Fruit fly (Drosophila melanogaster) whole organism, embryonic: ENCODE measurements around the gene LPCAT.
A peak's percentile ranks its signal among the peaks of the same experiment; 100 is the strongest.

ENCODE experiments used
- Antp ChIP-seq: fragments of 200-800 bp; sonication (Bioruptor generic); optimal IDR thresholded peaks from 3 replicates; lab custom pipeline; 2016; ENCODE audit warnings: missing biosample characterization, missing genetic modification characterization
- CG10274 ChIP-seq: fragments of 200-800 bp; sonication (Bioruptor generic); optimal IDR thresholded peaks from 3 replicates; lab custom pipeline; 2017; ENCODE audit warnings: missing biosample characterization, mild to moderate bottlenecking, missing genetic modification characterization
- CG11398 ChIP-seq: fragments of 200-800 bp; sonication (Bioruptor generic); optimal IDR thresholded peaks from 2 replicates; lab custom pipeline; 2016; ENCODE audit warnings: missing biosample characterization, missing genetic modification characterization
- CG13287 ChIP-seq: fragments of 200-800 bp; sonication (Bioruptor generic); IDR thresholded peaks from 2 replicates; pipeline ENCODE4 v1.3.6; 2022; ENCODE audit warnings: missing biosample characterization, missing genetic modification characterization; ENCODE audit not compliant: partially characterized antibody
- CG14965 ChIP-seq: fragments of 200-800 bp; sonication (Bioruptor generic); optimal IDR thresholded peaks from 2 replicates; lab custom pipeline; 2016; ENCODE audit warnings: missing biosample characterization, missing genetic modification characterization, borderline replicate concordance
- CG15073 ChIP-seq: fragments of 200-800 bp; sonication (Bioruptor generic); optimal IDR thresholded peaks from 2 replicates; lab custom pipeline; 2016; ENCODE audit warnings: missing biosample characterization, missing genetic modification characterization
- CG31441 ChIP-seq: fragments of 200-800 bp; sonication (Bioruptor generic); IDR thresholded peaks from 2 replicates; pipeline ENCODE4 v1.3.6; 2022; ENCODE audit warnings: missing biosample characterization, missing genetic modification characterization
- CG3163 ChIP-seq: fragments of 200-800 bp; sonication (Bioruptor generic); optimal IDR thresholded peaks from 3 replicates; lab custom pipeline; 2016; ENCODE audit warnings: missing biosample characterization, missing genetic modification characterization
- CG3726 ChIP-seq: fragments of 200-800 bp; sonication (Bioruptor generic); IDR thresholded peaks from 3 replicates; pipeline ENCODE4, ENCODE4 v1.3.6; 2022; ENCODE audit warnings: missing biosample characterization, missing genetic modification characterization
- CG4282 ChIP-seq: fragments of 200-800 bp; sonication (Bioruptor generic); optimal IDR thresholded peaks from 2 replicates; lab custom pipeline; 2016; ENCODE audit warnings: missing biosample characterization, missing genetic modification characterization
- CG4617 ChIP-seq: fragments of 200-800 bp; sonication (Bioruptor generic); optimal IDR thresholded peaks from 3 replicates; lab custom pipeline; 2016; ENCODE audit warnings: missing biosample characterization, missing genetic modification characterization, borderline replicate concordance
- CG4707 ChIP-seq: fragments of 200-800 bp; sonication (Bioruptor generic); optimal IDR thresholded peaks from 2 replicates; lab custom pipeline; 2018; ENCODE audit warnings: missing biosample characterization, mild to moderate bottlenecking, missing genetic modification characterization, moderate library complexity
- CG6813 ChIP-seq: fragments of 200-800 bp; sonication (Bioruptor generic); optimal IDR thresholded peaks from 2 replicates; lab custom pipeline; 2017; ENCODE audit warnings: missing biosample characterization, missing genetic modification characterization, mild to moderate bottlenecking, moderate library complexity, missing genetic modification reagents
- CG7786 ChIP-seq: fragments of 200-800 bp; sonication (Bioruptor generic); optimal IDR thresholded peaks from 2 replicates; lab custom pipeline; 2016; ENCODE audit warnings: missing biosample characterization, missing genetic modification characterization
- CG7987 ChIP-seq: fragments of 200-800 bp; sonication (Bioruptor generic); optimal IDR thresholded peaks from 2 replicates; lab custom pipeline; 2018; ENCODE audit warnings: missing biosample characterization, mild to moderate bottlenecking, missing genetic modification characterization, moderate library complexity
- CG8290 ChIP-seq, 3 experiments: fragments of 200-800 bp; sonication (Bioruptor generic); optimal IDR thresholded peaks; 2 replicates each; lab custom pipeline; 2016 to 2019; ENCODE audit warnings: missing biosample characterization in 3 of 3, missing genetic modification characterization in 3 of 3, mild to moderate bottlenecking in 2 of 3, moderate library complexity in 1 of 3
- CG9797 ChIP-seq: fragments of 200-800 bp; sonication (Bioruptor generic); optimal IDR thresholded peaks from 3 replicates; lab custom pipeline; 2018; ENCODE audit warnings: missing biosample characterization, mild to moderate bottlenecking, missing genetic modification characterization
- CG9932 ChIP-seq: fragments of 200-800 bp; sonication (Bioruptor generic); IDR thresholded peaks from 2 replicates; pipeline ENCODE4 v1.3.6; 2022; ENCODE audit warnings: missing biosample characterization, missing genetic modification characterization
- CHES-1-like ChIP-seq: fragments of 200-800 bp; sonication (Bioruptor generic); optimal IDR thresholded peaks from 2 replicates; lab custom pipeline; 2016; ENCODE audit warnings: missing biosample characterization, missing genetic modification characterization
- Camta ChIP-seq: fragments of 200-800 bp; sonication (Bioruptor generic); optimal IDR thresholded peaks from 2 replicates; lab custom pipeline; 2016; ENCODE audit warnings: missing biosample characterization, missing genetic modification characterization
- D ChIP-seq, 2 experiments: fragments of 200-800 bp in 1 of 2; fragments of >200 bp in 1 of 2; sonication (Bioruptor generic) in 1 of 2; optimal IDR thresholded peaks; 2 replicates in 1 of 2; 3 replicates in 1 of 2; lab custom pipeline; 2017; ENCODE audit warnings: mild to moderate bottlenecking in 1 of 2, missing biosample characterization in 1 of 2, missing genetic modification characterization in 1 of 2, missing genetic modification reagents in 1 of 2
- D19A ChIP-seq: fragments of 200-800 bp; optimal IDR thresholded peaks from 3 replicates; lab custom pipeline; 2019; ENCODE audit warnings: missing biosample characterization, mild to moderate bottlenecking, missing genetic modification characterization, moderate library complexity
- Deaf1 ChIP-seq: fragments of 200-800 bp; optimal IDR thresholded peaks from 3 replicates; lab custom pipeline; 2019; ENCODE audit warnings: missing biosample characterization, mild to moderate bottlenecking, missing genetic modification characterization, moderate library complexity
- Dll ChIP-seq: fragments of 200-800 bp; sonication (Bioruptor generic); IDR thresholded peaks from 4 replicates; pipeline ENCODE4 v1.3.6; 2022; ENCODE audit warnings: missing biosample characterization, missing genetic modification characterization; ENCODE audit not compliant: partially characterized antibody
- Drgx ChIP-seq: fragments of 200-800 bp; sonication (Bioruptor generic); IDR thresholded peaks from 2 replicates; pipeline ENCODE4 v1.3.6; 2022; ENCODE audit warnings: missing biosample characterization, missing genetic modification characterization
- E2f1 ChIP-seq: fragments of 200-800 bp; sonication (Bioruptor generic); IDR thresholded peaks from 2 replicates; pipeline ENCODE4 v1.3.6; 2022; ENCODE audit warnings: missing biosample characterization, missing genetic modification characterization
- E2f2 ChIP-seq: fragments of 200-800 bp; sonication (Bioruptor generic); IDR thresholded peaks from 2 replicates; pipeline ENCODE4 v1.3.6; 2022; ENCODE audit warnings: missing biosample characterization, missing genetic modification characterization
- Fer1 ChIP-seq: fragments of 200-800 bp; sonication (Bioruptor generic); optimal IDR thresholded peaks from 2 replicates; lab custom pipeline; 2017; ENCODE audit warnings: missing biosample characterization, mild to moderate bottlenecking, missing genetic modification characterization
- Lim3 ChIP-seq: fragments of 200-800 bp; sonication (Bioruptor generic); IDR thresholded peaks from 2 replicates; pipeline ENCODE4 v1.3.6; 2022; ENCODE audit warnings: missing biosample characterization, missing genetic modification characterization
- Lpt ChIP-seq: fragments of >200 bp; optimal IDR thresholded peaks from 2 replicates; lab custom pipeline; 2018; ENCODE audit warnings: missing biosample characterization, missing genetic modification characterization
- MTF-1 ChIP-seq: fragments of 200-800 bp; sonication (Bioruptor generic); optimal IDR thresholded peaks from 2 replicates; lab custom pipeline; 2018; ENCODE audit warnings: missing biosample characterization, mild to moderate bottlenecking, missing genetic modification characterization, borderline replicate concordance
- Meics ChIP-seq: fragments of 200-800 bp; sonication (Bioruptor generic); optimal IDR thresholded peaks from 2 replicates; lab custom pipeline; 2017; ENCODE audit warnings: missing biosample characterization, mild to moderate bottlenecking, missing genetic modification characterization
- Nf-YB ChIP-seq: fragments of 200-800 bp; sonication (Bioruptor generic); optimal IDR thresholded peaks from 3 replicates; lab custom pipeline; 2019; ENCODE audit warnings: missing biosample characterization, mild to moderate bottlenecking, missing genetic modification characterization, moderate library complexity
- Sry-β ChIP-seq: fragments of 200-800 bp; sonication (Bioruptor generic); optimal IDR thresholded peaks from 2 replicates; lab custom pipeline; 2018; ENCODE audit warnings: missing biosample characterization, mild to moderate bottlenecking, missing genetic modification characterization, moderate library complexity
- Tbp ChIP-seq: fragments of >200 bp; optimal IDR thresholded peaks from 2 replicates; lab custom pipeline; 2018; ENCODE audit warnings: missing biosample characterization, missing genetic modification characterization
- Usf ChIP-seq: fragments of 200-800 bp; sonication (Bioruptor generic); optimal IDR thresholded peaks from 2 replicates; lab custom pipeline; 2017; ENCODE audit warnings: missing genotype, missing biosample characterization, missing genetic modification characterization
- chinmo ChIP-seq: fragments of 200-800 bp; sonication (Bioruptor generic); IDR thresholded peaks from 4 replicates; pipeline ENCODE4 v1.3.6; 2022; ENCODE audit warnings: missing biosample characterization, missing genetic modification characterization; ENCODE audit not compliant: partially characterized antibody
- emc ChIP-seq: fragments of 200-800 bp; sonication (Bioruptor generic); optimal IDR thresholded peaks from 2 replicates; lab custom pipeline; 2016; ENCODE audit warnings: missing biosample characterization, missing genetic modification characterization
- exex ChIP-seq: fragments of 200-800 bp; sonication (Bioruptor generic); optimal IDR thresholded peaks from 4 replicates; lab custom pipeline; 2018; ENCODE audit warnings: missing biosample characterization, mild to moderate bottlenecking, missing genetic modification characterization, moderate library complexity
- ftz-f1 ChIP-seq: fragments of 200-800 bp; sonication (Bioruptor generic); optimal IDR thresholded peaks from 2 replicates; lab custom pipeline; 2016; ENCODE audit warnings: missing biosample characterization, missing genetic modification characterization
- gro ChIP-seq: fragments of 200-800 bp; sonication (Bioruptor generic); optimal IDR thresholded peaks from 2 replicates; lab custom pipeline; 2016; ENCODE audit warnings: missing biosample characterization, missing genetic modification characterization
- gsb-n ChIP-seq: fragments of 200-800 bp; sonication (Bioruptor generic); optimal IDR thresholded peaks from 3 replicates; lab custom pipeline; 2018; ENCODE audit warnings: missing biosample characterization, mild to moderate bottlenecking, missing genetic modification characterization
- knrl ChIP-seq: fragments of 200-800 bp; sonication (Bioruptor generic); IDR thresholded peaks from 3 replicates; pipeline ENCODE4 v1.3.6; 2022; ENCODE audit warnings: missing biosample characterization, missing genetic modification characterization; ENCODE audit not compliant: partially characterized antibody
- nau ChIP-seq: fragments of 200-800 bp; sonication (Bioruptor generic); optimal IDR thresholded peaks from 3 replicates; lab custom pipeline; 2017; ENCODE audit warnings: missing biosample characterization, mild to moderate bottlenecking, missing genetic modification characterization, missing genetic modification reagents
- p53 ChIP-seq: fragments of 200-800 bp; sonication (Bioruptor generic); optimal IDR thresholded peaks from 2 replicates; lab custom pipeline; 2016; ENCODE audit warnings: missing biosample characterization, missing genetic modification characterization
- sens ChIP-seq: fragments of 200-800 bp; sonication (Bioruptor generic); peaks from one replicate; lab custom pipeline; 2016; ENCODE audit warnings: missing biosample characterization, missing genetic modification characterization
- shn ChIP-seq: fragments of 200-800 bp; sonication (Bioruptor generic); optimal IDR thresholded peaks from 3 replicates; lab custom pipeline; 2016; ENCODE audit warnings: missing biosample characterization, missing genetic modification characterization
- stwl ChIP-seq: fragments of 200-800 bp; sonication (Bioruptor generic); optimal IDR thresholded peaks from 3 replicates; lab custom pipeline; 2018; ENCODE audit warnings: missing biosample characterization, mild to moderate bottlenecking, missing genetic modification characterization, moderate library complexity
- tgo ChIP-seq: fragments of 200-800 bp; sonication (Bioruptor generic); IDR thresholded peaks from 3 replicates; pipeline ENCODE4 v1.3.6; 2022; ENCODE audit warnings: missing biosample characterization, missing genetic modification characterization
- tna ChIP-seq: fragments of 200-800 bp; sonication (Bioruptor generic); IDR thresholded peaks from 2 replicates; pipeline ENCODE4 v1.3.6; 2022; ENCODE audit warnings: missing biosample characterization, missing genetic modification characterization; ENCODE audit not compliant: partially characterized antibody

Gene LPCAT

DNA sequence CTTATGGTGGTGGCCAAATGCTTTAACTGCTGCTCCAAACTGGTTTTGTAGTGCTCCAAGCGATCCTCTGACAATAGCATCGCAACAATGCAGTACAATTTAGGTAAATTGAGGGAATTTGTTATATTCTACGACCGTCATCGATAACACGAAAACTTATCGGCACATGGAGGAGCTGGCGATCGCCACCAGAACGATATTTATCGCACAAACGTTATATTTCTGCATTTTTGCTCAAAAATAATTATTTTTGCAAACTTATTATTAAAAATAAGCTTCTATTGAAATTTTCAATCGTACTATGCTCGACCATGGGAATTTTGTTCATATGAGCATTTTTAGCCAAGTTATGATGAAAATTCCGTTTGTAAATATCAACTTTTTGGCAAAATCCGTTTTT lies 23.4 kb downstream of the LPCAT start, which contains the start of gene CG15317 (continued):
- TF ChIP-seq CG3726 (GFP tag; lab: Robert Waterston, UW) = no peak
- 0 out of 2 replicates have a peak, but pooled peaks have one; percentile 20 for TF ChIP-seq E2f2 (GFP tag; lab: Robert Waterston, UW)
- TF ChIP-seq Meics (GFP tag; lab: Kevin White, UChicago) = no peak
- no peak for TF ChIP-seq CG3163 (GFP tag; lab: Kevin White, UChicago)
- no peak for TF ChIP-seq CG7987 (GFP tag; lab: Kevin White, UChicago)
- TF ChIP-seq CG31441 = no peak
- no peak for TF ChIP-seq CG9797 (GFP tag; lab: Kevin White, UChicago)
- TF ChIP-seq MTF-1 (GFP tag; lab: Kevin White, UChicago) = no peak
- peak; percentile 59 for TF ChIP-seq CG9932 (GFP tag; lab: Robert Waterston, UW)
- peak; percentile 45 for TF ChIP-seq stwl (tag; lab: Kevin White, UChicago)
- TF ChIP-seq Nf-YB (GFP tag; lab: Kevin White, UChicago) = no peak
- TF ChIP-seq shn (GFP tag; lab: Kevin White, UChicago) = no peak
- no peak for TF ChIP-seq CHES-1-like (GFP tag; lab: Kevin White, UChicago)
- TF ChIP-seq CG4617 (GFP tag; lab: Kevin White, UChicago) = no peak
- no peak for TF ChIP-seq CG6813 (GFP tag; lab: Kevin White, UChicago)
- TF ChIP-seq tgo (GFP tag; lab: Robert Waterston, UW) = no peak
- TF ChIP-seq E2f1 (GFP tag; lab: Robert Waterston, UW) = no peak
- TF ChIP-seq Deaf1 (tag; lab: Kevin White, UChicago) = no peak
- no peak for TF ChIP-seq CG7786 (GFP tag; lab: Kevin White, UChicago)
- TF ChIP-seq Tbp (GFP tag; lab: Kevin White, UChicago) = no peak
- TF ChIP-seq gsb-n (tag; lab: Kevin White, UChicago) = no peak
- no peak for TF ChIP-seq Sry-β (GFP tag; lab: Kevin White, UChicago)
- no peak for TF ChIP-seq ftz-f1 (GFP tag; lab: Kevin White, UChicago)
- peak; percentile 79 for TF ChIP-seq Dll (GFP tag; lab: Robert Waterston, UW)
- TF ChIP-seq sens = peak; percentile 62
- TF ChIP-seq CG10274 (GFP tag; lab: Kevin White, UChicago) = no peak
- no peak for TF ChIP-seq D19A (tag; lab: Kevin White, UChicago)
- no peak for TF ChIP-seq CG4282 (GFP tag; lab: Kevin White, UChicago)
- no peak for TF ChIP-seq CG14965
- no peak for TF ChIP-seq gro (GFP tag; lab: Kevin White, UChicago)
- no peak for TF ChIP-seq Drgx (GFP tag; lab: Robert Waterston, UW)
- no peak for TF ChIP-seq CG15073 (GFP tag; lab: Kevin White, UChicago)
- TF ChIP-seq exex (tag; lab: Kevin White, UChicago) = no peak
- TF ChIP-seq Fer1 = no peak
- TF ChIP-seq CG13287 (GFP tag; lab: Robert Waterston, UW) = peak; percentile 83
- no peak for TF ChIP-seq D (optimal IDR thresholded peaks at IDR 0.05; lab: Kevin White, UChicago)
- TF ChIP-seq D (GFP tag; optimal IDR thresholded peaks at IDR 0.05; lab: Kevin White, UChicago) = no peak
- TF ChIP-seq knrl (GFP tag; lab: Robert Waterston, UW) = peak; percentile 70; the same call in 2 of the 3 replicates
- no peak for TF ChIP-seq Camta (GFP tag; lab: Kevin White, UChicago)
- no peak for TF ChIP-seq p53 (GFP tag; lab: Kevin White, UChicago)
- TF ChIP-seq emc (GFP tag; lab: Kevin White, UChicago) = no peak
- TF ChIP-seq nau = no peak
- no peak for TF ChIP-seq CG8290 (GFP tag; optimal IDR thresholded peaks at IDR 0.05; lab: Kevin White, UChicago)
- no peak for TF ChIP-seq CG8290 (tag; optimal IDR thresholded peaks at IDR 0.05; lab: Kevin White, UChicago)
- TF ChIP-seq CG11398 (GFP tag; lab: Kevin White, UChicago) = no peak
- no peak for TF ChIP-seq Lpt
- no peak for TF ChIP-seq Antp (GFP tag; lab: Kevin White, UChicago)
- TF ChIP-seq tna (GFP tag; lab: Robert Waterston, UW) = peak; percentile 75
- TF ChIP-seq Usf (GFP tag; lab: Kevin White, UChicago) = no peak
- peak; percentile 57; the same call in 1 of the 4 replicates for TF ChIP-seq chinmo
- no peak for TF ChIP-seq CG4707
- TF ChIP-seq Lim3 (GFP tag; lab: Robert Waterston, UW) = no peak
